Worm (Caenorhabditis elegans): ENCODE measurements around the gene Y69E1A.1.
A peak's percentile ranks its signal among the peaks of the same experiment; 100 is the strongest.

The Y69E1A.1 gene

DNA sequence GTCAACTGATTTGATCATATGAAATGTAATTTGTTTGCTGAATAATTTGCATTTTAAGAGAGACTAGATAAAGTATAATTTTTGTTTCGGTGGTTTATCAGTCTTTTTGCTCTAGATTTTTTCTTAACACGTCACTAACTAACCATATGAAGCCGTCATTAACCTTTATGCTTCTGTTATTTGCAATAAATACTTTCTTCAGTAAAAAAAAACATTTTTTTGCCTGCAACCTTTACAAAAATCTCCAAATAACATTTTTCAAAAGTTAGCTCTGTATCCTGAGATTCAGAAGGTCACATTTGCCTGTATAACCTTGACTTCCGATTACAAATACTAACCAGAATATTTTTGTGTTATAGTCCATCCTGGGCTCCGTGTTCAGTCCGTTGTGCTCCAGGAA lies 22.1 kb upstream of the Y69E1A.1 start:
- TF ChIP-seq mxl-3 (GFP tag; optimal IDR thresholded peaks at IDR 0.05): no peak
- TF ChIP-seq aha-1 (tag): peak; percentile 91

DNA sequence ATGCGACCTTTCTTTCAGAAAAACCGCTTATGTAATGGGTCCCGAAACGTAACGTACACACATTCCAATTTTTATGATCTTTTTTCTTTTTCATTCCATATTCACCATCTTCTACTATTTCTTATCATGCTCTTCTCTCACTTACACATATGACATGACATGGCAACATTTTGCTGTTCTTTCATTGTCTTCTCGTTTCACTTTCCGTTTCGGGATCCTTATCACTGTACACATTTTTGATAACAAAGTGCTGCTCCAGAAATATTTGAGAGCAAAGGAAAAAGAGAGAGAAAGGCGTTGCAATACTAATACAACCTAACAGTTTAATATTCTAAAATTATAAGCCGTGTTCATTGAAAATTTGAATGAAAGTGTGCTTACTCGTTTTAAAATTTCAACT lies 21.6 kb upstream of the Y69E1A.1 start:
- no peak for TF ChIP-seq ceh-44 (GFP tag; IDR thresholded peaks at IDR 0.05)
- TF ChIP-seq mep-1 (tag; optimal IDR thresholded peaks at IDR 0.05): peak; percentile 12
- TF ChIP-seq F10B5.3 (tag; optimal IDR thresholded peaks at IDR 0.05): no peak
- no peak for TF ChIP-seq nhr-10 (tag; optimal IDR thresholded peaks at IDR 0.05)
- no peak for TF ChIP-seq nhr-25 (tag; optimal IDR thresholded peaks at IDR 0.05; ENCODE audit: borderline replicate concordance, insufficient read depth)
- TF ChIP-seq arid-1 (GFP tag; conservative IDR thresholded peaks at IDR 0.05): no peak
- TF ChIP-seq zag-1 (tag; optimal IDR thresholded peaks at IDR 0.05): no peak
- no peak for TF ChIP-seq nhr-237 (tag; optimal IDR thresholded peaks at IDR 0.05)
- TF ChIP-seq daf-8 (GFP tag; IDR thresholded peaks at IDR 0.05): no peak
- no peak for TF ChIP-seq ceh-28 (tag; optimal IDR thresholded peaks at IDR 0.05)
- TF ChIP-seq hlh-30 (tag; optimal IDR thresholded peaks at IDR 0.05; ENCODE audit: insufficient read depth): peak; percentile 30
- TF ChIP-seq T26A8.4 (GFP tag; IDR thresholded peaks at IDR 0.05): no peak
- TF ChIP-seq ZK546.5 (tag; optimal IDR thresholded peaks at IDR 0.05): no peak
- 0 out of 2 replicates have a peak, but pooled peaks have one; percentile 37 for TF ChIP-seq lin-1 (GFP tag; IDR thresholded peaks at IDR 0.05)
- TF ChIP-seq lin-38 (GFP tag; IDR thresholded peaks at IDR 0.05): no peak
- no peak for TF ChIP-seq aha-1 (tag)
- no peak for TF ChIP-seq daf-12 (tag; optimal IDR thresholded peaks at IDR 0.05)
- TF ChIP-seq daf-16 (GFP tag; optimal IDR thresholded peaks at IDR 0.05): no peak
- TF ChIP-seq daf-16 (tag; optimal IDR thresholded peaks at IDR 0.05): peak; percentile 50
- peak; percentile 2 for TF ChIP-seq nhr-48 (tag; optimal IDR thresholded peaks at IDR 0.05)
- no peak for TF ChIP-seq lir-3 (tag; optimal IDR thresholded peaks at IDR 0.05)
- TF ChIP-seq nhr-76 (tag; optimal IDR thresholded peaks at IDR 0.05): no peak
- no peak for TF ChIP-seq madf-9 (GFP tag; conservative IDR thresholded peaks at IDR 0.05)
- TF ChIP-seq unc-62 (GFP tag; optimal IDR thresholded peaks at IDR 0.05 in 1 of 2): peak in 1 of 2 experiments; percentile 44
- TF ChIP-seq unc-62 (tag; optimal IDR thresholded peaks at IDR 0.05): no peak
- TF ChIP-seq ztf-7 (tag; optimal IDR thresholded peaks at IDR 0.05): no peak
- TF ChIP-seq ZK337.2 (GFP tag; IDR thresholded peaks at IDR 0.05): no peak
- peak; percentile 13 for TF ChIP-seq nhr-6 (tag; optimal IDR thresholded peaks at IDR 0.05)
- TF ChIP-seq nhr-41 (GFP tag; IDR thresholded peaks at IDR 0.05): 0 out of 2 replicates have a peak, but pooled peaks have one; percentile 37
- TF ChIP-seq lin-29 (GFP tag; IDR thresholded peaks at IDR 0.05): no peak
- TF ChIP-seq nhr-77 (tag; optimal IDR thresholded peaks at IDR 0.05): peak; percentile 47
- TF ChIP-seq dmd-6 (GFP tag; IDR thresholded peaks at IDR 0.05): peak; percentile 89
- peak; percentile 74 for TF ChIP-seq dve-1 (tag; optimal IDR thresholded peaks at IDR 0.05; ENCODE audit: insufficient read depth)
- TF ChIP-seq saeg-2 (GFP tag; IDR thresholded peaks at IDR 0.05): no peak
- no peak for TF ChIP-seq lim-7 (GFP tag; IDR thresholded peaks at IDR 0.05)
- peak; percentile 99 for TF ChIP-seq pqm-1 (tag; optimal IDR thresholded peaks at IDR 0.05)
- no peak for TF ChIP-seq fkh-10 (GFP tag; optimal IDR thresholded peaks at IDR 0.05)
- TF ChIP-seq zfp-3 (GFP tag; conservative IDR thresholded peaks at IDR 0.05): no peak
- no peak for TF ChIP-seq T20F7.1 (GFP tag; optimal IDR thresholded peaks at IDR 0.05)
- peak; percentile 86 for TF ChIP-seq hlh-11 (tag; optimal IDR thresholded peaks at IDR 0.05)
- no peak for TF ChIP-seq dmd-8 (GFP tag; IDR thresholded peaks at IDR 0.05)
- peak; percentile 59; the same call in 1 of the 2 replicates for TF ChIP-seq tra-1 (GFP tag; IDR thresholded peaks at IDR 0.05)
- no peak for TF ChIP-seq egl-27 (tag; optimal IDR thresholded peaks at IDR 0.05)
- peak; percentile 90 for TF ChIP-seq nhr-28 (tag; optimal IDR thresholded peaks at IDR 0.05)
- no peak for TF ChIP-seq mdt-29 (GFP tag; IDR thresholded peaks at IDR 0.05)
- TF ChIP-seq D1046.2 (GFP tag; IDR thresholded peaks at IDR 0.05): no peak
- TF ChIP-seq rbr-2 (tag; optimal IDR thresholded peaks at IDR 0.05): no peak
